Worm (Caenorhabditis elegans) whole organism, L1 larva: ENCODE results near the gene unc-84.

Source experiments
- aha-1 ChIP-seq: fragments of 150-350 bp; optimal IDR thresholded peaks from 2 replicates; lab custom pipeline; 2014; ENCODE audit warnings: missing biosample characterization, missing genetic modification characterization
- alr-1 ChIP-seq: fragments of 200-800 bp; sonication (Bioruptor generic); optimal IDR thresholded peaks from 2 replicates; lab custom pipeline; 2018; ENCODE audit warnings: borderline replicate concordance, mild to moderate bottlenecking, missing genetic modification characterization, missing compliant biosample characterization
- ceh-88 ChIP-seq: fragments of 200-800 bp; sonication (Bioruptor generic); IDR thresholded peaks from 2 replicates; pipeline ENCODE4 v1.3.6; 2022; ENCODE audit warnings: missing genetic modification characterization, missing compliant biosample characterization
- fkh-10 ChIP-seq: sonication (generic microtip); optimal IDR thresholded peaks from 2 replicates; lab custom pipeline; 2017; ENCODE audit warnings: missing biosample characterization, missing genetic modification reagents, missing genetic modification characterization
- fos-1 ChIP-seq: fragments of 150-350 bp; optimal IDR thresholded peaks from 2 replicates; lab custom pipeline; 2014; ENCODE audit warnings: missing biosample characterization, missing genetic modification characterization
- lin-13 ChIP-seq: fragments of 150-350 bp; optimal IDR thresholded peaks from 2 replicates; lab custom pipeline; 2014; ENCODE audit warnings: missing biosample characterization, missing genetic modification reagents, missing genetic modification characterization
- mep-1 ChIP-seq: fragments of 150-350 bp; optimal IDR thresholded peaks from 2 replicates; lab custom pipeline; 2014; ENCODE audit warnings: missing biosample characterization, missing genetic modification characterization
- nhr-237 ChIP-seq: fragments of 150-350 bp; optimal IDR thresholded peaks from 2 replicates; lab custom pipeline; 2014; ENCODE audit warnings: missing biosample characterization, missing genetic modification characterization
- pag-3 ChIP-seq: sonication (generic microtip); optimal IDR thresholded peaks from 2 replicates; lab custom pipeline; 2017; ENCODE audit warnings: missing genetic modification characterization, mild to moderate bottlenecking, missing compliant biosample characterization, antibody characterized with exemption, borderline replicate concordance; ENCODE audit not compliant: insufficient read depth
- skn-1 ChIP-seq: fragments of 150-350 bp; optimal IDR thresholded peaks from 2 replicates; lab custom pipeline; 2014; ENCODE audit warnings: missing biosample characterization, missing genetic modification characterization
- snpc-4 ChIP-seq: fragments of 150-350 bp; optimal IDR thresholded peaks from 2 replicates; lab custom pipeline; 2014; ENCODE audit warnings: missing biosample characterization, missing genetic modification characterization
- tbx-2 ChIP-seq: sonication (generic microtip); optimal IDR thresholded peaks from 2 replicates; lab custom pipeline; 2016; ENCODE audit warnings: missing genetic modification characterization, missing compliant biosample characterization
- unc-98 ChIP-seq: fragments of 200-800 bp; sonication (Bioruptor generic); IDR thresholded peaks from 2 replicates; pipeline ENCODE4 v1.3.6; 2022; ENCODE audit warnings: missing genetic modification characterization, missing compliant biosample characterization

DNA sequence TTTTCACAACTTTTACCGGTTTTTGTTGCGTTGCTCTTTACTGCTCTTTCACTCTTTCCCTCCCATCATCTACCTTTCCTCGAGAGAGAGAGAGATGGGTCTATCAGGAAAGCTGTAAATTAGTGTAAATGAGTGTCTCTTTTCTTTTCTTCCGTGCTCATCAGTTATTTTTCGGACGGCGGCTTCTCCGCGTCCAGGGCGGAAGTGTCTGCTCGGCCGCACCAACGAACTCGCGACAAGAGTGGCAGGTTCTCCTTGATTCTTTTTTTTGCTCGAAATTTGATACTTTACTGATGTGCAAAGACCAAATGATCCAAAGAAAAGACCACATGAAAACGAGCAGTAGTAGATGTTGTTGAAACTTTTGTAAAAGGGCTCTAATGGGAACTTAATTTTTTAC, 25.9 kb upstream of the unc-84 start:
- TF ChIP-seq nhr-237 (tag; lab: Kevin White, UChicago) (no peak), aha-1 (tag; lab: Kevin White, UChicago) (no peak), lin-13 (GFP tag; lab: Kevin White, UChicago) (no peak), pag-3 (no peak), ceh-88 (GFP tag; lab: Robert Waterston, UW) (no peak), fkh-10 (GFP tag; lab: Kevin White, UChicago) (no peak), unc-98 (GFP tag; lab: Robert Waterston, UW) (no peak), skn-1 (tag; lab: Kevin White, UChicago) (no peak), tbx-2 (tag; lab: Kevin White, UChicago) (no peak), alr-1 (tag; lab: Kevin White, UChicago) (no peak), mep-1 (tag; lab: Kevin White, UChicago) (no peak), snpc-4 (tag; lab: Kevin White, UChicago) (no peak), fos-1 (tag; lab: Kevin White, UChicago) (no peak)
